Fruit fly (Drosophila melanogaster) whole organism, embryonic: ENCODE data around the gene PH4alphaNE2.

ENCODE experiments used
- Adf1 ChIP-seq: fragments of 200-800 bp; sonication (Bioruptor generic); IDR thresholded peaks from 2 replicates; pipeline ENCODE4 v1.3.6; 2022; ENCODE audit warnings: missing biosample characterization, missing genetic modification characterization
- CG10979 ChIP-seq: fragments of 200-800 bp; sonication (Bioruptor generic); optimal IDR thresholded peaks from 2 replicates; lab custom pipeline; 2018; ENCODE audit warnings: missing biosample characterization, mild to moderate bottlenecking, missing genetic modification characterization, moderate library complexity
- CG11456 ChIP-seq: fragments of 200-800 bp; sonication (Bioruptor generic); IDR thresholded peaks from 3 replicates; pipeline ENCODE4 v1.3.6; 2022; ENCODE audit warnings: missing biosample characterization, missing genetic modification characterization
- CG12155 ChIP-seq: fragments of 200-800 bp; sonication (Bioruptor generic); optimal IDR thresholded peaks from 3 replicates; lab custom pipeline; 2016; ENCODE audit warnings: missing biosample characterization, missing genetic modification characterization
- CG13424 ChIP-seq: fragments of 200-800 bp; sonication (Bioruptor generic); optimal IDR thresholded peaks from 2 replicates; lab custom pipeline; 2019; ENCODE audit warnings: missing biosample characterization, mild to moderate bottlenecking, missing genetic modification characterization, moderate library complexity
- CG13775 ChIP-seq: fragments of 200-800 bp; sonication (Bioruptor generic); optimal IDR thresholded peaks from 3 replicates; lab custom pipeline; 2017; ENCODE audit warnings: missing biosample characterization, mild to moderate bottlenecking, missing genetic modification characterization
- CG14441 ChIP-seq: fragments of 200-800 bp; sonication (Bioruptor generic); IDR thresholded peaks from 2 replicates; pipeline ENCODE4 v1.3.6; 2022; ENCODE audit warnings: missing biosample characterization, missing genetic modification characterization
- CG1603 ChIP-seq: fragments of 200-800 bp; sonication (Bioruptor generic); optimal IDR thresholded peaks from 2 replicates; lab custom pipeline; 2019; ENCODE audit warnings: missing biosample characterization, mild to moderate bottlenecking, missing genetic modification characterization, moderate library complexity
- CG17385 ChIP-seq: fragments of 200-800 bp; sonication (Bioruptor generic); optimal IDR thresholded peaks from 3 replicates; lab custom pipeline; 2018; ENCODE audit warnings: missing biosample characterization, mild to moderate bottlenecking, missing genetic modification characterization
- CG18619 ChIP-seq: fragments of 200-800 bp; sonication (Bioruptor generic); optimal IDR thresholded peaks from 3 replicates; lab custom pipeline; 2017; ENCODE audit warnings: missing biosample characterization, mild to moderate bottlenecking, missing genetic modification characterization
- CG2199 ChIP-seq: fragments of 200-800 bp; sonication (Bioruptor generic); IDR thresholded peaks from 3 replicates; pipeline ENCODE4 v1.3.6; 2022; ENCODE audit warnings: missing biosample characterization, missing genetic modification characterization
- CG3281 ChIP-seq: fragments of 200-800 bp; sonication (Bioruptor generic); optimal IDR thresholded peaks from 3 replicates; lab custom pipeline; 2017; ENCODE audit warnings: missing biosample characterization, mild to moderate bottlenecking, missing genetic modification characterization
- CG4282 ChIP-seq: fragments of 200-800 bp; sonication (Bioruptor generic); optimal IDR thresholded peaks from 2 replicates; lab custom pipeline; 2016; ENCODE audit warnings: missing biosample characterization, missing genetic modification characterization
- CG4360 ChIP-seq: fragments of 200-800 bp; sonication (Bioruptor generic); IDR thresholded peaks from 2 replicates; pipeline ENCODE4 v1.3.6; 2022; ENCODE audit warnings: missing biosample characterization, missing genetic modification characterization
- CG6254 ChIP-seq: fragments of 200-800 bp; sonication (Bioruptor generic); optimal IDR thresholded peaks from 3 replicates; lab custom pipeline; 2017; ENCODE audit warnings: mild to moderate bottlenecking, missing biosample characterization, missing genetic modification reagents, missing genetic modification characterization
- CG7745 ChIP-seq: fragments of 200-800 bp; sonication (Bioruptor generic); optimal IDR thresholded peaks from 2 replicates; lab custom pipeline; 2018; ENCODE audit warnings: missing biosample characterization, mild to moderate bottlenecking, missing genetic modification characterization, moderate library complexity
- CG8388 ChIP-seq: fragments of 200-800 bp; sonication (Bioruptor generic); optimal IDR thresholded peaks from 2 replicates; lab custom pipeline; 2019; ENCODE audit warnings: missing biosample characterization, mild to moderate bottlenecking, missing genetic modification characterization, moderate library complexity
- Deaf1 ChIP-seq: fragments of 200-800 bp; optimal IDR thresholded peaks from 3 replicates; lab custom pipeline; 2019; ENCODE audit warnings: missing biosample characterization, mild to moderate bottlenecking, missing genetic modification characterization, moderate library complexity
- Doc3 ChIP-seq: fragments of 200-800 bp; sonication (Bioruptor generic); IDR thresholded peaks from 3 replicates; pipeline ENCODE4 v1.3.6; 2022; ENCODE audit warnings: missing biosample characterization, missing genetic modification characterization; ENCODE audit not compliant: partially characterized antibody
- Elba2 ChIP-seq: fragments of 200-800 bp; sonication (Bioruptor generic); optimal IDR thresholded peaks from 3 replicates; lab custom pipeline; 2016; ENCODE audit warnings: missing biosample characterization, missing genetic modification characterization
- H2.0 ChIP-seq: fragments of 200-800 bp; sonication (Bioruptor generic); IDR thresholded peaks from 2 replicates; pipeline ENCODE4 v1.3.6; 2022; ENCODE audit warnings: missing biosample characterization, missing genetic modification characterization
- Med ChIP-seq: fragments of 200-800 bp; sonication (Bioruptor generic); peaks from one replicate; lab custom pipeline; 2016; ENCODE audit warnings: missing biosample characterization, missing genetic modification characterization, mild to moderate bottlenecking, inconsistent platforms, moderate library complexity
- Rfx ChIP-seq: fragments of 200-800 bp; sonication (Bioruptor generic); IDR thresholded peaks from 2 replicates; pipeline ENCODE4 v1.3.6; 2022; ENCODE audit warnings: missing biosample characterization, missing genetic modification characterization
- Sox100B ChIP-seq: fragments of 200-800 bp; sonication (Bioruptor generic); optimal IDR thresholded peaks from 3 replicates; lab custom pipeline; 2018; ENCODE audit warnings: missing biosample characterization, mild to moderate bottlenecking, missing genetic modification characterization
- Sox102F ChIP-seq: fragments of 200-800 bp; sonication (Bioruptor generic); optimal IDR thresholded peaks from 2 replicates; lab custom pipeline; 2018; ENCODE audit warnings: missing biosample characterization, mild to moderate bottlenecking, missing genetic modification characterization, moderate library complexity
- Spps ChIP-seq: fragments of 200-800 bp; sonication (Bioruptor generic); optimal IDR thresholded peaks from 2 replicates; lab custom pipeline; 2018; ENCODE audit warnings: missing biosample characterization, mild to moderate bottlenecking, missing genetic modification characterization
- Stat92E ChIP-seq, 3 experiments: fragments of >200 bp in 2 of 3; fragments of 200-800 bp in 1 of 3; sonication (Bioruptor generic) in 1 of 3; optimal IDR thresholded peaks; 2 replicates each; lab custom pipeline; 2017 to 2019; ENCODE audit warnings: missing biosample characterization in 3 of 3, missing genetic modification characterization in 3 of 3, mild to moderate bottlenecking in 1 of 3, moderate library complexity in 1 of 3
- Usf ChIP-seq: fragments of 200-800 bp; sonication (Bioruptor generic); optimal IDR thresholded peaks from 2 replicates; lab custom pipeline; 2017; ENCODE audit warnings: missing genotype, missing biosample characterization, missing genetic modification characterization
- ase ChIP-seq: fragments of 200-800 bp; sonication (Bioruptor generic); IDR thresholded peaks from 3 replicates; pipeline ENCODE4 v1.3.6; 2022; ENCODE audit warnings: missing biosample characterization, missing genetic modification characterization
- az2 ChIP-seq: fragments of 200-800 bp; sonication (Bioruptor generic); optimal IDR thresholded peaks from 3 replicates; lab custom pipeline; 2016; ENCODE audit warnings: missing biosample characterization, missing genetic modification characterization
- bcd ChIP-seq: fragments of 200-800 bp; sonication (Bioruptor generic); optimal IDR thresholded peaks from 2 replicates; lab custom pipeline; 2017; ENCODE audit warnings: missing biosample characterization, mild to moderate bottlenecking, missing genetic modification characterization
- br ChIP-seq: fragments of >200 bp; optimal IDR thresholded peaks from 2 replicates; lab custom pipeline; 2017
- dmrt99B ChIP-seq: fragments of 200-800 bp; sonication (Bioruptor generic); optimal IDR thresholded peaks from 2 replicates; lab custom pipeline; 2018; ENCODE audit warnings: missing biosample characterization, mild to moderate bottlenecking, missing genetic modification characterization, moderate library complexity
- dpn ChIP-seq, 2 experiments: fragments of 200-800 bp; sonication (Bioruptor generic); optimal IDR thresholded peaks; 3 replicates each; lab custom pipeline; 2016; ENCODE audit warnings: missing biosample characterization in 2 of 2, missing genetic modification characterization in 2 of 2
- ems ChIP-seq: fragments of 200-800 bp; sonication (Bioruptor generic); optimal IDR thresholded peaks from 3 replicates; lab custom pipeline; 2016; ENCODE audit warnings: missing biosample characterization, missing genetic modification characterization
- en ChIP-seq: fragments of 200-800 bp; sonication (Bioruptor generic); optimal IDR thresholded peaks from 2 replicates; lab custom pipeline; 2016; ENCODE audit warnings: missing biosample characterization, missing genetic modification characterization
- exex ChIP-seq: fragments of 200-800 bp; sonication (Bioruptor generic); optimal IDR thresholded peaks from 4 replicates; lab custom pipeline; 2018; ENCODE audit warnings: missing biosample characterization, mild to moderate bottlenecking, missing genetic modification characterization, moderate library complexity
- gfzf ChIP-seq: fragments of 200-800 bp; sonication (Bioruptor generic); optimal IDR thresholded peaks from 2 replicates; lab custom pipeline; 2016; ENCODE audit warnings: missing biosample characterization, mild to moderate bottlenecking, missing genetic modification characterization, moderate library complexity
- gsb-n ChIP-seq: fragments of 200-800 bp; sonication (Bioruptor generic); optimal IDR thresholded peaks from 3 replicates; lab custom pipeline; 2018; ENCODE audit warnings: missing biosample characterization, mild to moderate bottlenecking, missing genetic modification characterization
- hth ChIP-seq: fragments of >200 bp; optimal IDR thresholded peaks from 2 replicates; lab custom pipeline; 2017; ENCODE audit warnings: inconsistent platforms
- klu ChIP-seq: fragments of 200-800 bp; sonication (Bioruptor generic); IDR thresholded peaks from 2 replicates; pipeline ENCODE4 v1.3.6; 2022; ENCODE audit warnings: missing biosample characterization, missing genetic modification characterization
- nau ChIP-seq: fragments of 200-800 bp; sonication (Bioruptor generic); optimal IDR thresholded peaks from 3 replicates; lab custom pipeline; 2017; ENCODE audit warnings: missing biosample characterization, mild to moderate bottlenecking, missing genetic modification characterization, missing genetic modification reagents
- pan ChIP-seq, 4 experiments: fragments of >200 bp in 3 of 4; fragments of 200-800 bp in 1 of 4; sonication (Bioruptor generic) in 1 of 4; optimal IDR thresholded peaks in 3 of 4; IDR thresholded peaks in 1 of 4; 2 replicates each; pipeline versions ENCODE4 v1.3.6 to Lab custom; 2017 to 2022; ENCODE audit warnings: missing biosample characterization in 2 of 4, missing genetic modification characterization in 2 of 4, mixed read lengths in 1 of 4
- row ChIP-seq: fragments of 200-800 bp; sonication (Bioruptor generic); IDR thresholded peaks from 3 replicates; pipeline ENCODE4 v1.3.6; 2022; ENCODE audit warnings: missing biosample characterization, missing genetic modification characterization
- sqz ChIP-seq: fragments of 200-800 bp; sonication (Bioruptor generic); optimal IDR thresholded peaks from 3 replicates; lab custom pipeline; 2018; ENCODE audit warnings: missing biosample characterization, mild to moderate bottlenecking, missing genetic modification characterization
- tgo ChIP-seq: fragments of 200-800 bp; sonication (Bioruptor generic); IDR thresholded peaks from 3 replicates; pipeline ENCODE4 v1.3.6; 2022; ENCODE audit warnings: missing biosample characterization, missing genetic modification characterization
- unc-4 ChIP-seq: fragments of 200-800 bp; sonication (Bioruptor generic); IDR thresholded peaks from 2 replicates; pipeline ENCODE4 v1.3.6; 2022; ENCODE audit warnings: missing biosample characterization, missing genetic modification characterization; ENCODE audit not compliant: partially characterized antibody
- unpg ChIP-seq: fragments of 200-800 bp; sonication (Bioruptor generic); optimal IDR thresholded peaks from 3 replicates; lab custom pipeline; 2018; ENCODE audit warnings: missing biosample characterization, mild to moderate bottlenecking, missing genetic modification characterization, moderate library complexity
- vvl ChIP-seq: fragments of 200-800 bp; sonication (Bioruptor generic); IDR thresholded peaks from 2 replicates; pipeline ENCODE4 v1.3.6; 2022; ENCODE audit warnings: missing biosample characterization, missing genetic modification characterization

The PH4alphaNE2 gene

dm6 chr3R:30461608-30462243 lies 50.3 kb downstream of the PH4alphaNE2 start (continued):
- TF ChIP-seq gfzf (GFP tag; lab: Kevin White, UChicago) (no peak), CG10979 (peak; percentile 26), Elba2 (GFP tag; lab: Kevin White, UChicago) (no peak), row (GFP tag; lab: Robert Waterston, UW) (peak; percentile 58), CG6254 (no peak), pan (optimal IDR thresholded peaks at IDR 0.05; lab: Kevin White, UChicago) (no peak), pan (GFP tag; optimal IDR thresholded peaks at IDR 0.05 in 1 of 2, IDR thresholded peaks at IDR 0.05 in 1 of 2) (no peak), Spps (tag; lab: Kevin White, UChicago) (peak; percentile 9), CG4282 (GFP tag; lab: Kevin White, UChicago) (no peak), klu (GFP tag; lab: Robert Waterston, UW) (no peak), tgo (GFP tag; lab: Robert Waterston, UW) (peak; percentile 24; the same call in 1 of the 3 replicates), vvl (GFP tag; lab: Robert Waterston, UW) (peak; percentile 27; the same call in 1 of the 2 replicates), Sox100B (GFP tag; lab: Kevin White, UChicago) (peak; percentile 35), CG17385 (GFP tag; lab: Kevin White, UChicago) (peak; percentile 35), bcd (GFP tag; lab: Kevin White, UChicago) (peak; percentile 26), H2.0 (GFP tag; lab: Robert Waterston, UW) (0 out of 2 replicates have a peak, but pooled peaks have one; percentile 41), Usf (GFP tag; lab: Kevin White, UChicago) (no peak), Doc3 (GFP tag; lab: Robert Waterston, UW) (no peak), Deaf1 (tag; lab: Kevin White, UChicago) (no peak), en (no peak), unpg (GFP tag; lab: Kevin White, UChicago) (peak; percentile 47), ase (GFP tag; lab: Robert Waterston, UW) (no peak), Adf1 (GFP tag; lab: Robert Waterston, UW) (no peak), CG13775 (no peak), CG7745 (no peak), CG12155 (GFP tag; lab: Kevin White, UChicago) (no peak), gsb-n (tag; lab: Kevin White, UChicago) (no peak), Stat92E (GFP tag; optimal IDR thresholded peaks at IDR 0.05; lab: Kevin White, UChicago) (no peak), dmrt99B (tag; lab: Kevin White, UChicago) (peak; percentile 68), CG2199 (0 out of 3 replicates have a peak, but pooled peaks have one; percentile 45), Sox102F (GFP tag; lab: Kevin White, UChicago) (peak; percentile 41), CG3281 (peak; percentile 16), CG1603 (tag; lab: Kevin White, UChicago) (peak; percentile 39), CG11456 (no peak), CG18619 (GFP tag; lab: Kevin White, UChicago) (no peak), az2 (peak; percentile 10), sqz (GFP tag; lab: Kevin White, UChicago) (no peak), ems (no peak), unc-4 (GFP tag; lab: Robert Waterston, UW) (no peak), dpn (GFP tag; optimal IDR thresholded peaks at IDR 0.05; lab: Kevin White, UChicago) (no peak), CG14441 (peak; percentile 28; the same call in 1 of the 2 replicates), CG4360 (GFP tag; lab: Robert Waterston, UW) (no peak), exex (tag; lab: Kevin White, UChicago) (no peak), Rfx (GFP tag; lab: Robert Waterston, UW) (peak; percentile 46; the same call in 1 of the 2 replicates), CG13424 (tag; lab: Kevin White, UChicago) (peak; percentile 41), CG8388 (GFP tag; lab: Kevin White, UChicago) (peak; percentile 17), br (lab: Kevin White, UChicago) (no peak), hth (lab: Kevin White, UChicago) (no peak), nau (GFP tag; lab: Kevin White, UChicago) (no peak), Med (GFP tag; lab: Kevin White, UChicago) (peak; percentile 54)
